Fruit fly (Drosophila melanogaster) Kc167 (cell line): Measurements from ENCODE around the gene CG3679.

Experiments used
- Sin3A ChIP-seq: fragments of >200 bp; optimal IDR thresholded peaks from 2 replicates; lab custom pipeline; 2018; ENCODE audit warnings: missing external identifiers
- h ChIP-seq: fragments of >200 bp; optimal IDR thresholded peaks from 3 replicates; lab custom pipeline; 2018; ENCODE audit warnings: missing external identifiers
- ttk ChIP-seq: sonication (Bioruptor generic); optimal IDR thresholded peaks from 2 replicates; lab custom pipeline; 2017; ENCODE audit warnings: missing external identifiers

DNA sequence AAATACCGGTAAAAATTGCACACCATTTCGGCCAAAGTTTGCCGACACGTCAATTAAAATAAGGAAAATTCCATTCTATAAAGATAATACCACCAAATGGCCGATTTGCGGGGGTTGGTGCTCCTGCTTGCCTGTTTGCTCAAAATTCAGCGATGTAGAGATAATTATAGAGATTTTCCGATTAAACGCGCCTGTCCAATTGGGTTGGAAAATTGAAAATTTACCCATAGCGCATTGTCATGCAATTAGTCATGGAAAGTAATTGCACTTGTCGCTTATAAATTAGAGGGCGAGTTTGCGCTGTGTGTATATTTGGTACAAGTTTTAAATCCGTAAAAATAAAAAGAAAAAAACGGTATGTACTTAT lies 15.9 kb downstream of the CG3679 start:
- no peak for TF ChIP-seq ttk (lab: Kevin White, UChicago)
- TF ChIP-seq h = no peak
- TF ChIP-seq Sin3A (lab: Kevin White, UChicago) = no peak
